Worm (Caenorhabditis elegans) whole organism, young adult: ENCODE data around the gene D1014.6.

Source experiments
- B0019.2 ChIP-seq: fragments of 200-800 bp; sonication (Bioruptor generic); conservative IDR thresholded peaks from 2 replicates; pipeline ENCODE4 v1.3.6; 2022; ENCODE audit warnings: missing genetic modification reagents, missing genetic modification characterization, missing compliant biosample characterization
- D2030.7 ChIP-seq: fragments of 200-800 bp; sonication (Bioruptor generic); IDR thresholded peaks from 2 replicates; pipeline ENCODE4 v1.3.6; 2022; ENCODE audit warnings: missing genetic modification reagents, missing genetic modification characterization, missing compliant biosample characterization
- F37B4.10 ChIP-seq: fragments of 200-800 bp; sonication (Bioruptor generic); IDR thresholded peaks from 2 replicates; pipeline ENCODE4 v1.3.6; 2022; ENCODE audit warnings: missing genetic modification characterization, missing compliant biosample characterization
- F39B2.1 ChIP-seq: fragments of 200-800 bp; sonication (Bioruptor generic); IDR thresholded peaks from 2 replicates; pipeline ENCODE4 v1.3.6; 2022; ENCODE audit warnings: missing genetic modification reagents, missing genetic modification characterization, missing compliant biosample characterization
- F49E8.2 ChIP-seq: sonication (generic microtip); optimal IDR thresholded peaks from 3 replicates; lab custom pipeline; 2017; ENCODE audit warnings: missing genetic modification characterization, mild to moderate bottlenecking, missing compliant biosample characterization, antibody characterized with exemption, moderate library complexity; ENCODE audit not compliant: insufficient read depth
- F52B5.7 ChIP-seq: sonication (generic microtip); optimal IDR thresholded peaks from 2 replicates; lab custom pipeline; 2016; ENCODE audit warnings: mild to moderate bottlenecking, missing genetic modification characterization, missing compliant biosample characterization
- F55B11.4 ChIP-seq: sonication (generic microtip); optimal IDR thresholded peaks from 2 replicates; lab custom pipeline; 2016; ENCODE audit warnings: missing compliant biosample characterization, missing genetic modification characterization, borderline replicate concordance; ENCODE audit not compliant: insufficient read depth
- F57A8.1 ChIP-seq: fragments of 200-800 bp; sonication (Bioruptor generic); optimal IDR thresholded peaks from 2 replicates; lab custom pipeline; 2018; ENCODE audit warnings: mild to moderate bottlenecking, missing genetic modification characterization, moderate library complexity, missing compliant biosample characterization
- K12H6.12 ChIP-seq: fragments of 200-800 bp; sonication (Bioruptor generic); optimal IDR thresholded peaks from 2 replicates; lab custom pipeline; 2018; ENCODE audit warnings: mild to moderate bottlenecking, missing genetic modification characterization, missing compliant biosample characterization
- T26A5.8 ChIP-seq: sonication (generic microtip); optimal IDR thresholded peaks from 2 replicates; lab custom pipeline; 2016; ENCODE audit warnings: missing genetic modification characterization, missing compliant biosample characterization
- Y53G8AR.9 ChIP-seq: fragments of 200-800 bp; sonication (Bioruptor generic); conservative IDR thresholded peaks from 2 replicates; pipeline ENCODE4 v1.3.6; 2022; ENCODE audit warnings: missing genetic modification reagents, missing genetic modification characterization, missing compliant biosample characterization
- Y67H2A.10 ChIP-seq: fragments of 200-800 bp; sonication (Bioruptor generic); conservative IDR thresholded peaks from 2 replicates; pipeline ENCODE4 v1.3.6; 2022; ENCODE audit warnings: missing genetic modification reagents, missing genetic modification characterization, missing compliant biosample characterization
- aptf-2 ChIP-seq: fragments of 200-800 bp; sonication (Bioruptor generic); conservative IDR thresholded peaks from 2 replicates; pipeline ENCODE4 v1.3.6; 2022; ENCODE audit warnings: missing genetic modification reagents, missing genetic modification characterization, missing compliant biosample characterization
- ccch-3 ChIP-seq: fragments of 200-800 bp; sonication (Bioruptor generic); optimal IDR thresholded peaks from 2 replicates; lab custom pipeline; 2018; ENCODE audit warnings: mild to moderate bottlenecking, missing genetic modification characterization, missing compliant biosample characterization
- cebp-1 ChIP-seq, 2 experiments: fragments of 200-800 bp in 1 of 2; sonication (Bioruptor generic) in 1 of 2; sonication (generic microtip) in 1 of 2; IDR thresholded peaks in 1 of 2; optimal IDR thresholded peaks in 1 of 2; 2 replicates each; pipeline versions ENCODE4 v1.3.6 to Lab custom; 2017 to 2022; ENCODE audit warnings: missing compliant biosample characterization in 2 of 2, missing genetic modification characterization in 2 of 2, mild to moderate bottlenecking in 1 of 2, missing genetic modification reagents in 1 of 2, moderate library complexity in 1 of 2
- ceh-27 ChIP-seq: fragments of 200-800 bp; sonication (Bioruptor generic); optimal IDR thresholded peaks from 2 replicates; lab custom pipeline; 2018; ENCODE audit warnings: mild to moderate bottlenecking, missing genetic modification characterization, moderate library complexity, missing compliant biosample characterization
- die-1 ChIP-seq: sonication (generic microtip); optimal IDR thresholded peaks from 2 replicates; lab custom pipeline; 2016; ENCODE audit warnings: missing genotype, mild to moderate bottlenecking, missing genetic modification characterization, missing compliant biosample characterization
- efl-1 ChIP-seq: fragments of 150-350 bp; optimal IDR thresholded peaks from 2 replicates; lab custom pipeline; 2014; ENCODE audit warnings: missing biosample characterization, missing genetic modification reagents, missing genetic modification characterization
- egl-18 ChIP-seq: fragments of 200-800 bp; sonication (Bioruptor generic); IDR thresholded peaks from 2 replicates; pipeline ENCODE4 v1.3.6; 2022; ENCODE audit warnings: missing genetic modification reagents, missing genetic modification characterization, missing compliant biosample characterization
- ets-4 ChIP-seq: fragments of 200-800 bp; sonication (Bioruptor generic); optimal IDR thresholded peaks from 2 replicates; lab custom pipeline; 2018; ENCODE audit warnings: mild to moderate bottlenecking, missing genetic modification characterization, missing compliant biosample characterization
- fkh-3 ChIP-seq: sonication (generic microtip); optimal IDR thresholded peaks from 2 replicates; lab custom pipeline; 2016; ENCODE audit warnings: mild to moderate bottlenecking, missing genetic modification characterization, missing compliant biosample characterization
- hlh-12 ChIP-seq: sonication (generic microtip); optimal IDR thresholded peaks from 2 replicates; lab custom pipeline; 2016; ENCODE audit warnings: missing genetic modification characterization, missing compliant biosample characterization
- hmg-1.2 ChIP-seq: fragments of 200-800 bp; sonication (Bioruptor generic); IDR thresholded peaks from 2 replicates; pipeline ENCODE4 v1.3.6; 2022; ENCODE audit warnings: missing genetic modification reagents, missing genetic modification characterization, missing compliant biosample characterization
- hsf-1 ChIP-seq: fragments of 200-800 bp; sonication (Bioruptor generic); IDR thresholded peaks from 2 replicates; pipeline ENCODE4 v1.3.6; 2022; ENCODE audit warnings: missing genetic modification reagents, missing genetic modification characterization, missing compliant biosample characterization
- lag-1 ChIP-seq: fragments of 200-800 bp; sonication (Bioruptor generic); IDR thresholded peaks from 2 replicates; pipeline ENCODE4 v1.3.6; 2022; ENCODE audit warnings: missing genetic modification reagents, missing genetic modification characterization, missing compliant biosample characterization
- lin-54 ChIP-seq: fragments of 200-800 bp; sonication (Bioruptor generic); optimal IDR thresholded peaks from 2 replicates; lab custom pipeline; 2018; ENCODE audit warnings: mild to moderate bottlenecking, missing genetic modification characterization, missing compliant biosample characterization
- lsy-27 ChIP-seq: sonication (generic microtip); optimal IDR thresholded peaks from 2 replicates; lab custom pipeline; 2017; ENCODE audit warnings: missing genetic modification characterization, mild to moderate bottlenecking, missing compliant biosample characterization, antibody characterized with exemption, missing genotype, borderline replicate concordance; ENCODE audit not compliant: insufficient read depth
- madf-10 ChIP-seq: sonication (generic microtip); optimal IDR thresholded peaks from 2 replicates; lab custom pipeline; 2016; ENCODE audit warnings: mild to moderate bottlenecking, missing genetic modification characterization, missing compliant biosample characterization
- madf-3 ChIP-seq: fragments of 200-800 bp; sonication (Bioruptor generic); IDR thresholded peaks from 2 replicates; pipeline ENCODE4 v1.3.6; 2022; ENCODE audit warnings: missing genetic modification reagents, missing genetic modification characterization, missing compliant biosample characterization
- madf-6 ChIP-seq: fragments of 200-800 bp; sonication (Bioruptor generic); IDR thresholded peaks from 2 replicates; pipeline ENCODE4 v1.3.6; 2022; ENCODE audit warnings: missing genetic modification reagents, missing genetic modification characterization, missing compliant biosample characterization
- mxl-1 ChIP-seq: sonication (generic microtip); optimal IDR thresholded peaks from 2 replicates; lab custom pipeline; 2016; ENCODE audit warnings: missing genetic modification characterization, missing compliant biosample characterization
- nfyb-1 ChIP-seq: fragments of 200-800 bp; sonication (Bioruptor generic); IDR thresholded peaks from 2 replicates; pipeline ENCODE4 v1.3.6; 2022; ENCODE audit warnings: missing genetic modification reagents, missing genetic modification characterization, missing compliant biosample characterization
- nhr-27 ChIP-seq: fragments of 200-800 bp; sonication (Bioruptor generic); optimal IDR thresholded peaks from 2 replicates; lab custom pipeline; 2018; ENCODE audit warnings: mild to moderate bottlenecking, missing genetic modification characterization, moderate library complexity, missing compliant biosample characterization
- nhr-90 ChIP-seq: sonication (generic microtip); optimal IDR thresholded peaks from 2 replicates; lab custom pipeline; 2016; ENCODE audit warnings: missing genotype, mild to moderate bottlenecking, missing genetic modification characterization, missing compliant biosample characterization
- pbrm-1 ChIP-seq: fragments of 200-800 bp; sonication (Bioruptor generic); IDR thresholded peaks from 2 replicates; pipeline ENCODE4 v1.3.6; 2022; ENCODE audit warnings: missing genetic modification reagents, missing genetic modification characterization, missing compliant biosample characterization
- pha-4 ChIP-seq: fragments of 150-350 bp; sonication (generic microtip); optimal IDR thresholded peaks from 2 replicates; lab custom pipeline; 2014; ENCODE audit warnings: missing biosample characterization, missing genetic modification reagents, missing genetic modification characterization
- rcor-1 ChIP-seq: fragments of 200-800 bp; sonication (Bioruptor generic); IDR thresholded peaks from 2 replicates; pipeline ENCODE4 v1.3.6; 2022; ENCODE audit warnings: missing genetic modification reagents, missing genetic modification characterization, missing compliant biosample characterization
- rec-8 ChIP-seq, 2 experiments: sonication (generic microtip); optimal IDR thresholded peaks; 2 replicates each; lab custom pipeline; 2016; ENCODE audit warnings: mild to moderate bottlenecking in 2 of 2, missing genetic modification characterization in 2 of 2, missing genetic modification reagents in 2 of 2, missing genotype in 2 of 2, missing biosample characterization in 1 of 2, missing compliant biosample characterization in 1 of 2, moderate library complexity in 1 of 2
- sdz-38 ChIP-seq: sonication (generic microtip); optimal IDR thresholded peaks from 2 replicates; lab custom pipeline; 2016; ENCODE audit warnings: missing genotype, missing genetic modification characterization, missing compliant biosample characterization
- snpc-3.4 ChIP-seq: sonication (generic microtip); optimal IDR thresholded peaks from 2 replicates; lab custom pipeline; 2017; ENCODE audit warnings: missing genetic modification characterization, mild to moderate bottlenecking, missing compliant biosample characterization, antibody characterized with exemption, moderate library complexity, missing genotype, missing genetic modification reagents
- sptf-2 ChIP-seq: fragments of 200-800 bp; sonication (Bioruptor generic); optimal IDR thresholded peaks from 2 replicates; lab custom pipeline; 2018; ENCODE audit warnings: mild to moderate bottlenecking, missing genetic modification characterization, missing compliant biosample characterization
- zfh-2 ChIP-seq: fragments of 200-800 bp; sonication (Bioruptor generic); conservative IDR thresholded peaks from 2 replicates; pipeline ENCODE4 v1.3.6; 2022; ENCODE audit warnings: missing genetic modification reagents, missing genetic modification characterization, missing compliant biosample characterization
- ztf-18 ChIP-seq: sonication (generic microtip); optimal IDR thresholded peaks from 2 replicates; lab custom pipeline; 2016; ENCODE audit warnings: missing genotype, mild to moderate bottlenecking, missing genetic modification characterization, missing compliant biosample characterization
- ztf-25 ChIP-seq: fragments of 200-800 bp; sonication (Bioruptor generic); IDR thresholded peaks from 2 replicates; pipeline ENCODE4 v1.3.6; 2022; ENCODE audit warnings: missing genetic modification reagents, missing genetic modification characterization, missing compliant biosample characterization
- ztf-26 ChIP-seq: sonication (generic microtip); optimal IDR thresholded peaks from 2 replicates; lab custom pipeline; 2017; ENCODE audit warnings: missing genetic modification characterization, missing compliant biosample characterization
- ztf-3 ChIP-seq: fragments of 200-800 bp; sonication (Bioruptor generic); optimal IDR thresholded peaks from 2 replicates; lab custom pipeline; 2018; ENCODE audit warnings: mild to moderate bottlenecking, missing genetic modification characterization, missing compliant biosample characterization

Gene D1014.6

ce11 chrV:8079813-8080212, 41.2 kb upstream of the D1014.6 start:
- TF ChIP-seq fkh-3 (tag; lab: Kevin White, UChicago) = no peak
- TF ChIP-seq ztf-25 (GFP tag; lab: Robert Waterston, UW) = no peak
- TF ChIP-seq K12H6.12 (tag; lab: Kevin White, UChicago) = no peak
- TF ChIP-seq nfyb-1 = no peak
- no peak for TF ChIP-seq rec-8 (tag; optimal IDR thresholded peaks at IDR 0.05; lab: Kevin White, UChicago)
- no peak for TF ChIP-seq ceh-27 (GFP tag; lab: Kevin White, UChicago)
- no peak for TF ChIP-seq aptf-2
- TF ChIP-seq lin-54 = no peak
- no peak for TF ChIP-seq ztf-3 (GFP tag; lab: Kevin White, UChicago)
- no peak for TF ChIP-seq egl-18 (GFP tag; lab: Robert Waterston, UW)
- TF ChIP-seq zfh-2 = no peak
- no peak for TF ChIP-seq efl-1 (GFP tag; lab: Kevin White, UChicago)
- no peak for TF ChIP-seq F52B5.7 (tag; lab: Kevin White, UChicago)
- no peak for TF ChIP-seq snpc-3.4 (tag; lab: Kevin White, UChicago)
- no peak for TF ChIP-seq lsy-27 (tag; lab: Kevin White, UChicago)
- no peak for TF ChIP-seq die-1 (tag; lab: Kevin White, UChicago)
- TF ChIP-seq F57A8.1 (GFP tag; lab: Kevin White, UChicago) = no peak
- no peak for TF ChIP-seq madf-6 (GFP tag; lab: Robert Waterston, UW)
- no peak for TF ChIP-seq hlh-12 (tag; lab: Kevin White, UChicago)
- TF ChIP-seq ztf-18 (tag; lab: Kevin White, UChicago) = no peak

DNA sequence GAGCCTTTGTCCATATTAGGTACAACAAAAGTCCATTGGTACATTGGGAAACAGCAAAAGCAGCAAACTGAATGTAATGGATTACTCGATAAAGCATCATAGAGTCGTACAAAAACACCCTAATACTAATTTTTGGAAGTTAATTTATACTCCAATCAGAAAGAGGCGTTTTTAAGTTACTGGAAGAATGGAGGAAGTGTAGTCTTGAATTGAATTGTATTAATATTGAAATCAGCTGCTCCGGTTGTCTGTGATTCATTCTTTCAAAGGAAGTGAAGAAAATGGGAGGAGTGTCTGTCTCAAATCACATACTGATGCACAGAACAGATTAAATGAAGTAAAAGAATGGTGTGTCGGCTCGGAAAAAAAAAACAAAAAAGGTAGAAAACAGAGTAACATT, 39.4 kb upstream of the D1014.6 start, which contains the start of gene str-131:
Gene str-131 (minus strand): TSS at position 101 of the 400 bp plus-strand sequence.
- no peak for TF ChIP-seq ets-4 (GFP tag; lab: Kevin White, UChicago)
- no peak for TF ChIP-seq F55B11.4
- no peak for TF ChIP-seq D2030.7 (GFP tag; lab: Robert Waterston, UW)
- no peak for TF ChIP-seq rcor-1
- no peak for TF ChIP-seq F37B4.10 (GFP tag; lab: Robert Waterston, UW)
- TF ChIP-seq F49E8.2 (tag; lab: Kevin White, UChicago) = no peak
- no peak for TF ChIP-seq pha-4 (tag; lab: Kevin White, UChicago)
- TF ChIP-seq hsf-1 = no peak
- TF ChIP-seq hmg-1.2 (GFP tag; lab: Robert Waterston, UW) = no peak
- TF ChIP-seq ccch-3 (GFP tag; lab: Kevin White, UChicago) = no peak
- no peak for TF ChIP-seq sdz-38 (tag; lab: Kevin White, UChicago)
- TF ChIP-seq Y67H2A.10 (GFP tag; lab: Robert Waterston, UW) = no peak
- TF ChIP-seq die-1 (tag; lab: Kevin White, UChicago) = no peak
- TF ChIP-seq ztf-3 (GFP tag; lab: Kevin White, UChicago) = no peak
- TF ChIP-seq nhr-27 = no peak

DNA sequence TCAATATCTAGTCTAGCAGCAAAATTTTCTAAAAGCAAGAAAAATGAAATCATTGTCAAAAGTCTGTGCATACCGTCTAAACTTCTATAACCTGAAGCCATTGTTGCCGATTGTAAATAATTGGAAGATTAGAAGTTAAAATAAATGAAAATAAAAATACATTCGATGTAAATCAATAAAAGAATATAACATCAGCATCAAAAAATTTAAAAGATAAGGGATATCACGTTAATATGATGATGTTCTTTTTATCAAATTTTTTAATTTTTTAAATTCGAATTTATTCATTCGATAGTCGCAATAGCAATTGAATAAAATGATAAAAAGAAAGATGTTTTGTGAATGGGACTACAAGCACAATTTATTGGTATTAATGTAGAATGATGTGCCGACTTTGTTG, 35.8 kb upstream of the D1014.6 start, which contains the start of gene C09H5.7:
Gene C09H5.7 (minus strand): TSS at position 101 of the 400 bp plus-strand sequence.
- TF ChIP-seq F39B2.1 = no peak
- no peak for TF ChIP-seq sptf-2
- TF ChIP-seq mxl-1 = no peak
- TF ChIP-seq B0019.2 = no peak
- no peak for TF ChIP-seq lin-54
- TF ChIP-seq pbrm-1 = no peak
- TF ChIP-seq nhr-90 (tag; lab: Kevin White, UChicago) = no peak
- no peak for TF ChIP-seq ztf-3 (GFP tag; lab: Kevin White, UChicago)
- no peak for TF ChIP-seq madf-3
- no peak for TF ChIP-seq madf-10 (tag; lab: Kevin White, UChicago)
- TF ChIP-seq Y53G8AR.9 (GFP tag; lab: Robert Waterston, UW) = no peak
- TF ChIP-seq ztf-26 (tag; lab: Kevin White, UChicago) = no peak
- no peak for TF ChIP-seq lag-1
- no peak for TF ChIP-seq Y67H2A.10 (GFP tag; lab: Robert Waterston, UW)
- TF ChIP-seq T26A5.8 (tag; lab: Kevin White, UChicago) = no peak
- no peak for TF ChIP-seq cebp-1 (GFP tag; IDR thresholded peaks at IDR 0.05; lab: Robert Waterston, UW)
- TF ChIP-seq cebp-1 (tag; optimal IDR thresholded peaks at IDR 0.05; lab: Kevin White, UChicago) = no peak
